Worm (Caenorhabditis elegans): ENCODE data around the gene nex-3.

The nex-3 gene

DNA sequence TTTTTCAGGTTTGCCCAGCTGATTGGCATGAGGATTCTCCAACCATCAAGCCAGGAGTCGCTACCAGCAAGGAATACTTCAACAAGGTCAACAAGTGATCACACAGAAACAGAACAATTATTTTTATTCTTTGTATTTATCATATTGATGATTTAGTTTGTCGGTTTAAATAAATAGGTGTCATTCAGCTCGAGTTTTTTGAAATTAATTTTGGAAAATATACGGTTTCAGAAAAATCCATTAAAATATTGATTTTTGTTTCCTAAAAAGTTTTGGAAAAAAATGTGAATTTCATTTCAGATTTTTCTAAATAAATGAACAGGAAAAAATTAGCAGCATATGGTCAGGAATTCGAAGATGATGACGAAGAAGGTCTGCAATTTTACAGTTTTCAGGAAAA lies 33.6 kb upstream of the nex-3 start, which contains the start of gene gpch-1:
TSS of gene gpch-1 (plus strand) at position 301 of the 400 bp plus-strand sequence.
- TF ChIP-seq snpc-4 (tag; optimal IDR thresholded peaks at IDR 0.05) = no peak

DNA sequence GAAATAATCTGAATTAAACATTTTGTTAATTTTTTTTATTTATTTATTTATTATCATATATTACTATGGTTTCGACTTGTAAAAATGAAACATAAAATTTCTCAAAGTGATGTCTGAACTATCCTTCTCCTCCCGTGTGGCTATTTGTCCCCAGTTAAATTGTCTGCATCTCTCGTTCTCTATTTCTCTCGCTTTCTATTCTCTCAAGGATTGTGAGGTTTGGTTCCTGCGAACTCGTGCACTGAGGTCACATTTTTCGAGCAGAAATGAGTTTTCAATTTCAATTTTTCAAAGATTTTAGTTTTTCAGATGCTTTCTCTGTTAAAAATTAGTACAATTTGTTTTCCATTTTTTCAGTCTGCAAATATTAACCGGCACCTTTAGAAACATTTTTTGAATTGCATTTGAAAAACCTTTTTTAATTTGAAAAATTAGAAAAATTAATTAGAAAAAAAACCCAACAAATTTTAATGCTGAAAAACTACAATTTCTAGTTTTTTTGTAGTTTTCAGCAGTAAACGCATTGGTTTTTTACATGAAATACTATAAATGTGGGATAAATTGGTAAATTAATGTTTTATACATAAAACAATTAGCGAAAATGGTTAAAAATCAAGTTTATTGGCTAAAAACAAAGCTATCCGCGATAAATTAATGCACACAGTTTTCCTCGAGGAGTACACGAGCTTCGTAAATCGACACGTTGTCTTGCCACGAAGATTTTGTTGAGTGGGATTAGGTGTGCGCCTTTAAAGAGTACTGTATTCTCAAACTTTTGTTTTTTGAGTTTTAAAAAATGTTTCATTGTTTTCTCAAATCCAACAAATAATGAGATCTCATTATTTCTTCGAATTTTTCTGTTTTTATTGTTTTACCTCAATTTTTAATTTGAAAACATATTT lies 29.5 kb upstream of the nex-3 start:
- peak; percentile 29 for TF ChIP-seq xbp-1 (tag; optimal IDR thresholded peaks at IDR 0.05)
- no peak for TF ChIP-seq alr-1 (tag; optimal IDR thresholded peaks at IDR 0.05; ENCODE audit: borderline replicate concordance)
- TF ChIP-seq nhr-11 (tag; optimal IDR thresholded peaks at IDR 0.05) = no peak
- TF ChIP-seq tbx-2 (tag; optimal IDR thresholded peaks at IDR 0.05) = peak; percentile 42
- TF ChIP-seq ceh-63 (GFP tag; optimal IDR thresholded peaks at IDR 0.05) = no peak
- no peak for TF ChIP-seq ztf-11 (tag; optimal IDR thresholded peaks at IDR 0.05)
- TF ChIP-seq ceh-82 (tag; optimal IDR thresholded peaks at IDR 0.05) = peak; percentile 2 to 35 (median 28)
- TF ChIP-seq nhr-77 (tag; optimal IDR thresholded peaks at IDR 0.05) = no peak
- peak; percentile 20 for TF ChIP-seq elt-2 (tag; optimal IDR thresholded peaks at IDR 0.05)
- peak; percentile 1 for TF ChIP-seq ztf-4 (tag; optimal IDR thresholded peaks at IDR 0.05)
- TF ChIP-seq ama-1 (optimal IDR thresholded peaks at IDR 0.05) = no peak
- TF ChIP-seq grh-1 (GFP tag; IDR thresholded peaks at IDR 0.05) = no peak
- peak; percentile 64 for TF ChIP-seq dsc-1 (tag; optimal IDR thresholded peaks at IDR 0.05)
- TF ChIP-seq swsn-7 (tag; optimal IDR thresholded peaks at IDR 0.05) = peak; percentile 24
- TF ChIP-seq sptf-1 (tag; optimal IDR thresholded peaks at IDR 0.05) = no peak
- TF ChIP-seq unc-130 (tag; optimal IDR thresholded peaks at IDR 0.05) = peak; percentile 3
- no peak for TF ChIP-seq jun-1 (tag; optimal IDR thresholded peaks at IDR 0.05)
- no peak for TF ChIP-seq hpl-2 (GFP tag; optimal IDR thresholded peaks at IDR 0.05)
- TF ChIP-seq egl-27 (tag; optimal IDR thresholded peaks at IDR 0.05) = peak in 1 of 2 experiments; percentile 36
- no peak for TF ChIP-seq sox-4 (tag; optimal IDR thresholded peaks at IDR 0.05)
- peak; percentile 48 for TF ChIP-seq rnt-1 (tag; optimal IDR thresholded peaks at IDR 0.05)
- no peak for TF ChIP-seq unc-30 (tag; optimal IDR thresholded peaks at IDR 0.05)
- no peak for TF ChIP-seq mab-9 (GFP tag; IDR thresholded peaks at IDR 0.05)
- peak in 1 of 2 experiments; percentile 43 for TF ChIP-seq mdl-1 (tag; optimal IDR thresholded peaks at IDR 0.05)
- no peak for TF ChIP-seq unc-98 (GFP tag; IDR thresholded peaks at IDR 0.05)
- no peak for TF ChIP-seq nhr-12 (tag; optimal IDR thresholded peaks at IDR 0.05)
- no peak for TF ChIP-seq egl-13 (tag; optimal IDR thresholded peaks at IDR 0.05)
- peak; percentile 80 for TF ChIP-seq nhr-85 (tag)
- peak; percentile 60 for TF ChIP-seq nhr-47 (tag; optimal IDR thresholded peaks at IDR 0.05)
- TF ChIP-seq C16A3.4 (tag; optimal IDR thresholded peaks at IDR 0.05) = peak; percentile 27
- TF ChIP-seq hlh-4 (tag; optimal IDR thresholded peaks at IDR 0.05) = no peak
- no peak for TF ChIP-seq lin-15B (tag; optimal IDR thresholded peaks at IDR 0.05)
- peak; percentile 48 for TF ChIP-seq nhr-19 (GFP tag; conservative IDR thresholded peaks at IDR 0.05)
- TF ChIP-seq elt-3 (tag; optimal IDR thresholded peaks at IDR 0.05) = no peak
- no peak for TF ChIP-seq pqm-1 (tag; optimal IDR thresholded peaks at IDR 0.05)
- peak; percentile 92 for TF ChIP-seq nhr-71 (tag; optimal IDR thresholded peaks at IDR 0.05)
- TF ChIP-seq lin-35 (GFP tag; optimal IDR thresholded peaks at IDR 0.05) = peak; percentile 6 to 41
- TF ChIP-seq mef-2 (tag; optimal IDR thresholded peaks at IDR 0.05) = no peak
- TF ChIP-seq snu-23 (GFP tag; optimal IDR thresholded peaks at IDR 0.05) = peak; percentile 78
- no peak for TF ChIP-seq lin-13 (GFP tag; optimal IDR thresholded peaks at IDR 0.05)
- TF ChIP-seq lin-14 (GFP tag; optimal IDR thresholded peaks at IDR 0.05) = peak; percentile 88
- TF ChIP-seq isw-1 (GFP tag; IDR thresholded peaks at IDR 0.05) = no peak
- TF ChIP-seq efl-3 (GFP tag; optimal IDR thresholded peaks at IDR 0.05) = no peak
- peak; percentile 19 for TF ChIP-seq blmp-1 (tag; optimal IDR thresholded peaks at IDR 0.05)
- TF ChIP-seq aha-1 (tag; optimal IDR thresholded peaks at IDR 0.05) = no peak
- TF ChIP-seq fos-1 (tag; optimal IDR thresholded peaks at IDR 0.05) = no peak
- peak; percentile 83 for TF ChIP-seq nhr-20 (tag; optimal IDR thresholded peaks at IDR 0.05)
- no peak for TF ChIP-seq lin-39 (tag; optimal IDR thresholded peaks at IDR 0.05)

Data from whole organism, L1 larva.